Worm (Caenorhabditis elegans): ENCODE data around the gene K06H7.1.
A peak's percentile ranks its signal among the peaks of the same experiment; 100 is the strongest.

The K06H7.1 gene

ce11 chrIII:8124323-8124722 lies 25.2 kb downstream of the K06H7.1 start:
- TF ChIP-seq blmp-1 (tag; optimal IDR thresholded peaks at IDR 0.05; ENCODE audit: insufficient read depth) (no peak), mbf-1 (tag; optimal IDR thresholded peaks at IDR 0.05) (no peak), zag-1 (tag; optimal IDR thresholded peaks at IDR 0.05) (no peak), nhr-77 (tag; optimal IDR thresholded peaks at IDR 0.05) (no peak), elt-3 (tag; optimal IDR thresholded peaks at IDR 0.05) (no peak), lsy-2 (tag; optimal IDR thresholded peaks at IDR 0.05) (peak; percentile 20 to 89), skn-1 (tag; optimal IDR thresholded peaks at IDR 0.05) (no peak), dmd-4 (tag; optimal IDR thresholded peaks at IDR 0.05) (no peak), Y55F3AM.14 (GFP tag; optimal IDR thresholded peaks at IDR 0.05) (no peak), ceh-82 (tag; optimal IDR thresholded peaks at IDR 0.05) (no peak), ZK546.5 (tag; optimal IDR thresholded peaks at IDR 0.05) (no peak), nhr-11 (tag; optimal IDR thresholded peaks at IDR 0.05) (no peak), nhr-23 (tag; optimal IDR thresholded peaks at IDR 0.05) (no peak), elt-1 (tag; optimal IDR thresholded peaks at IDR 0.05) (no peak), aly-2 (tag; optimal IDR thresholded peaks at IDR 0.05) (no peak), nhr-6 (tag; optimal IDR thresholded peaks at IDR 0.05) (peak; percentile 50), nhr-21 (tag; optimal IDR thresholded peaks at IDR 0.05) (peak; percentile 72), unc-39 (tag; optimal IDR thresholded peaks at IDR 0.05) (no peak), nhr-237 (tag; optimal IDR thresholded peaks at IDR 0.05) (no peak), alr-1 (tag; optimal IDR thresholded peaks at IDR 0.05) (no peak), ama-1 (optimal IDR thresholded peaks at IDR 0.05) (no peak), unc-62 (GFP tag; optimal IDR thresholded peaks at IDR 0.05) (no peak), F13H6.1 (tag; optimal IDR thresholded peaks at IDR 0.05) (peak; percentile 80), sma-3 (GFP tag; optimal IDR thresholded peaks at IDR 0.05) (no peak), R02D3.7 (tag; optimal IDR thresholded peaks at IDR 0.05) (no peak), fos-1 (tag; optimal IDR thresholded peaks at IDR 0.05) (peak; percentile 86), lin-13 (GFP tag; optimal IDR thresholded peaks at IDR 0.05) (peak; percentile 82), snpc-4 (tag; optimal IDR thresholded peaks at IDR 0.05) (no peak), mdl-1 (tag; optimal IDR thresholded peaks at IDR 0.05) (peak in 1 of 2 experiments; percentile 46), gmeb-1 (tag; optimal IDR thresholded peaks at IDR 0.05) (peak; percentile 37), sem-4 (tag; optimal IDR thresholded peaks at IDR 0.05) (no peak), sma-9 (GFP tag; optimal IDR thresholded peaks at IDR 0.05) (peak; percentile 87), sma-9 (tag; optimal IDR thresholded peaks at IDR 0.05) (no peak), nhr-10 (tag; optimal IDR thresholded peaks at IDR 0.05) (no peak), C34F6.9 (tag; optimal IDR thresholded peaks at IDR 0.05) (peak; percentile 92), lin-39 (tag; optimal IDR thresholded peaks at IDR 0.05) (no peak), nhr-12 (tag; optimal IDR thresholded peaks at IDR 0.05) (no peak), ztf-1 (GFP tag; conservative IDR thresholded peaks at IDR 0.05) (no peak), egl-27 (tag; optimal IDR thresholded peaks at IDR 0.05) (peak; percentile 34), ztf-4 (tag; optimal IDR thresholded peaks at IDR 0.05) (no peak), nhr-25 (tag; optimal IDR thresholded peaks at IDR 0.05) (peak; percentile 88), ceh-16 (tag; optimal IDR thresholded peaks at IDR 0.05) (no peak), peb-1 (tag; optimal IDR thresholded peaks at IDR 0.05) (no peak), nhr-129 (tag; optimal IDR thresholded peaks at IDR 0.05) (peak; percentile 68), lin-11 (tag; optimal IDR thresholded peaks at IDR 0.05) (no peak), mab-5 (tag; optimal IDR thresholded peaks at IDR 0.05) (peak; percentile 29), ztf-11 (tag; optimal IDR thresholded peaks at IDR 0.05) (no peak), crh-2 (tag; optimal IDR thresholded peaks at IDR 0.05) (peak; percentile 90), unc-55 (GFP tag; optimal IDR thresholded peaks at IDR 0.05) (peak; percentile 83)
